Worm (Caenorhabditis elegans) whole organism, L4/young adult: Measurements from ENCODE around the gene F01G10.10.

ENCODE experiments used
- W03F9.2 ChIP-seq: fragments of 150-350 bp; optimal IDR thresholded peaks from 2 replicates; lab custom pipeline; 2014; ENCODE audit warnings: missing biosample characterization, missing genetic modification characterization
- him-1 ChIP-seq: sonication (generic microtip); optimal IDR thresholded peaks from 2 replicates; lab custom pipeline; 2016; ENCODE audit warnings: missing genotype, missing genetic modification reagents, missing genetic modification characterization, missing compliant biosample characterization

DNA sequence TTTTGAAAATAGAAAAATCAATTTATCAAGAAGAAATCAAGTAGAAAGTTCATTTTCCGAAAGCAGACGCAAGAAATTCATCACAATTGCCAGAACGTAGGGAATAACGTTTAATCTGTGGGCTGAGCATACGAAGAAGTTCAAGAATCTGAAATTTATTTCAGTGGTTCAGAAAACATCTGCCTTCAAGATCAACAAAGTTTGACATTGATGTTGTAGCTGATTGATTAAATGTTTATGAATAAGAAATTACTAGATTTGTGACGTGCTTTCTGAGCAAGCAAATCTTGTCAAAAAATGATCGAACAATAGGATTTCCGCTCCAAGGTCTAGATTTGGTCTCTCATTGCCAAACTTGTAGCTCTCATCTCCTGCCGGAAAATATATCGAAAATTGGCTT is 39.8 kb upstream of the F01G10.10 start, which contains the start of gene K04D7.6:
- no peak for TF ChIP-seq him-1 (tag; lab: Kevin White, UChicago)
- no peak for TF ChIP-seq W03F9.2 (tag; lab: Kevin White, UChicago)
